Worm (Caenorhabditis elegans) whole organism, young adult: ENCODE data around the gene pigm-1.

ENCODE experiments used
- T26A5.8 ChIP-seq: sonication (generic microtip); optimal IDR thresholded peaks from 2 replicates; lab custom pipeline; 2016; ENCODE audit warnings: missing genetic modification characterization, missing compliant biosample characterization
- Y53G8AR.9 ChIP-seq: fragments of 200-800 bp; sonication (Bioruptor generic); conservative IDR thresholded peaks from 2 replicates; pipeline ENCODE4 v1.3.6; 2022; ENCODE audit warnings: missing genetic modification reagents, missing genetic modification characterization, missing compliant biosample characterization
- ama-1 ChIP-seq, 3 experiments: fragments of 150-350 bp in 1 of 3; sonication (generic microtip) in 2 of 3; optimal IDR thresholded peaks; 2 replicates each; lab custom pipeline; 2014 to 2018; ENCODE audit warnings: missing biosample characterization in 2 of 3, missing genetic modification characterization in 2 of 3, missing genetic modification reagents in 2 of 3
- chd-7 ChIP-seq: sonication (generic microtip); optimal IDR thresholded peaks from 2 replicates; lab custom pipeline; 2016; ENCODE audit warnings: mild to moderate bottlenecking, missing genetic modification characterization, moderate library complexity, missing compliant biosample characterization
- efl-1 ChIP-seq: fragments of 150-350 bp; optimal IDR thresholded peaks from 2 replicates; lab custom pipeline; 2014; ENCODE audit warnings: missing biosample characterization, missing genetic modification reagents, missing genetic modification characterization
- nfyb-1 ChIP-seq: fragments of 200-800 bp; sonication (Bioruptor generic); IDR thresholded peaks from 2 replicates; pipeline ENCODE4 v1.3.6; 2022; ENCODE audit warnings: missing genetic modification reagents, missing genetic modification characterization, missing compliant biosample characterization
- pha-4 ChIP-seq: fragments of 150-350 bp; sonication (generic microtip); optimal IDR thresholded peaks from 2 replicates; lab custom pipeline; 2014; ENCODE audit warnings: missing biosample characterization, missing genetic modification reagents, missing genetic modification characterization
- rec-8 ChIP-seq, 2 experiments: sonication (generic microtip); optimal IDR thresholded peaks; 2 replicates each; lab custom pipeline; 2016; ENCODE audit warnings: mild to moderate bottlenecking in 2 of 2, missing genetic modification characterization in 2 of 2, missing genetic modification reagents in 2 of 2, missing genotype in 2 of 2, missing biosample characterization in 1 of 2, missing compliant biosample characterization in 1 of 2, moderate library complexity in 1 of 2
- unc-62 ChIP-seq: fragments of 150-350 bp; optimal IDR thresholded peaks from 2 replicates; lab custom pipeline; 2014; ENCODE audit warnings: missing biosample characterization, missing genetic modification reagents, missing genetic modification characterization

- TF ChIP-seq nfyb-1 (no peak), pha-4 (tag; lab: Kevin White, UChicago) (no peak), Y53G8AR.9 (GFP tag; lab: Robert Waterston, UW) (no peak), rec-8 (tag; optimal IDR thresholded peaks at IDR 0.05; lab: Kevin White, UChicago) (no peak), chd-7 (tag; lab: Kevin White, UChicago) (no peak), ama-1 (optimal IDR thresholded peaks at IDR 0.05; lab: Kevin White, UChicago) (no peak), ama-1 (GFP tag; optimal IDR thresholded peaks at IDR 0.05; lab: Kevin White, UChicago) (no peak), T26A5.8 (no peak), efl-1 (GFP tag; lab: Kevin White, UChicago) (no peak), unc-62 (GFP tag; lab: Kevin White, UChicago) (no peak)
Observed at ce11 chrII:11376026-11376425, 27.8 kb downstream of the pigm-1 start.
